Worm (Caenorhabditis elegans) whole organism, L4 larva: ENCODE measurements around the gene hpo-25.
A peak's percentile ranks its signal among the peaks of the same experiment; 100 is the strongest.

Source experiments
- D1046.2 ChIP-seq: fragments of 200-800 bp; sonication (Bioruptor generic); IDR thresholded peaks from 2 replicates; pipeline ENCODE4 v1.3.6; 2022; ENCODE audit warnings: missing genetic modification characterization, missing compliant biosample characterization
- Y48G9A.11 ChIP-seq: fragments of 200-800 bp; sonication (Bioruptor generic); IDR thresholded peaks from 2 replicates; pipeline ENCODE4 v1.3.6; 2022; ENCODE audit warnings: missing genetic modification reagents, missing genetic modification characterization, missing compliant biosample characterization
- aly-2 ChIP-seq: sonication (generic microtip); optimal IDR thresholded peaks from 2 replicates; lab custom pipeline; 2018; ENCODE audit warnings: missing biosample characterization, missing genetic modification characterization
- ama-1 ChIP-seq: fragments of 150-350 bp; optimal IDR thresholded peaks from 2 replicates; lab custom pipeline; 2014; ENCODE audit warnings: inconsistent platforms, mixed read lengths
- ceh-44 ChIP-seq: fragments of 200-800 bp; sonication (Bioruptor generic); IDR thresholded peaks from 2 replicates; pipeline ENCODE4 v1.3.6; 2022; ENCODE audit warnings: missing genetic modification reagents, missing genetic modification characterization, missing compliant biosample characterization
- daf-16 ChIP-seq, 3 experiments: sonication (generic microtip); optimal IDR thresholded peaks; 2 replicates each; lab custom pipeline; 2016 to 2017; ENCODE audit warnings: missing genetic modification characterization in 3 of 3, missing genetic modification reagents in 3 of 3, mild to moderate bottlenecking in 2 of 3, missing compliant biosample characterization in 2 of 3, missing biosample characterization in 1 of 3, moderate library complexity in 1 of 3
- daf-19 ChIP-seq: fragments of 200-800 bp; sonication (Bioruptor generic); conservative IDR thresholded peaks from 2 replicates; pipeline ENCODE4 v1.3.6; 2022; ENCODE audit warnings: missing genetic modification characterization, missing compliant biosample characterization
- daf-8 ChIP-seq: fragments of 200-800 bp; sonication (Bioruptor generic); IDR thresholded peaks from 2 replicates; pipeline ENCODE4 v1.3.6; 2022; ENCODE audit warnings: missing genetic modification characterization, missing compliant biosample characterization
- dmd-6 ChIP-seq: fragments of 200-800 bp; sonication (Bioruptor generic); IDR thresholded peaks from 2 replicates; pipeline ENCODE4 v1.3.6; 2022; ENCODE audit warnings: missing genetic modification reagents, missing genetic modification characterization, missing compliant biosample characterization
- dpl-1 ChIP-seq: fragments of 150-350 bp; optimal IDR thresholded peaks from 2 replicates; lab custom pipeline; 2014; ENCODE audit warnings: missing biosample characterization, missing genetic modification reagents, missing genetic modification characterization
- dve-1 ChIP-seq: sonication (generic microtip); optimal IDR thresholded peaks from 2 replicates; lab custom pipeline; 2017; ENCODE audit warnings: antibody characterized with exemption, mild to moderate bottlenecking, missing genetic modification characterization, missing compliant biosample characterization; ENCODE audit not compliant: insufficient read depth
- fos-1 ChIP-seq: fragments of 150-350 bp; optimal IDR thresholded peaks from 2 replicates; lab custom pipeline; 2014; ENCODE audit warnings: missing biosample characterization, missing genetic modification characterization
- hif-1 ChIP-seq, 2 experiments: sonication (generic microtip); optimal IDR thresholded peaks; 2 replicates each; lab custom pipeline; 2016 to 2017; ENCODE audit warnings: missing compliant biosample characterization in 2 of 2, missing genetic modification characterization in 2 of 2, missing genetic modification reagents in 2 of 2, missing genotype in 2 of 2, mild to moderate bottlenecking in 1 of 2
- hlh-30 ChIP-seq: sonication (generic microtip); optimal IDR thresholded peaks from 2 replicates; lab custom pipeline; 2017; ENCODE audit warnings: antibody characterized with exemption, mild to moderate bottlenecking, missing genetic modification characterization, missing compliant biosample characterization; ENCODE audit not compliant: insufficient read depth
- hmg-1.1 ChIP-seq: fragments of 200-800 bp; sonication (Bioruptor generic); IDR thresholded peaks from 2 replicates; pipeline ENCODE4 v1.3.6; 2022; ENCODE audit warnings: missing genetic modification reagents, missing genetic modification characterization, missing compliant biosample characterization
- lim-7 ChIP-seq: fragments of 200-800 bp; sonication (Bioruptor generic); IDR thresholded peaks from 2 replicates; pipeline ENCODE4 v1.3.6; 2022; ENCODE audit warnings: missing genetic modification characterization, missing compliant biosample characterization
- lin-15B ChIP-seq: fragments of 150-350 bp; sonication (generic microtip); optimal IDR thresholded peaks from 3 replicates; lab custom pipeline; 2014; ENCODE audit warnings: missing biosample characterization, missing genetic modification characterization
- lin-39 ChIP-seq: fragments of 150-350 bp; optimal IDR thresholded peaks from 2 replicates; lab custom pipeline; 2014; ENCODE audit warnings: missing biosample characterization, missing genetic modification reagents, missing genetic modification characterization
- mdl-1 ChIP-seq, 2 experiments: fragments of 150-350 bp in 1 of 2; sonication (generic microtip) in 1 of 2; optimal IDR thresholded peaks; 2 replicates each; lab custom pipeline; 2014 to 2017; ENCODE audit warnings: missing biosample characterization in 2 of 2, missing genetic modification characterization in 2 of 2
- mxl-3 ChIP-seq: fragments of 200-800 bp; sonication (Bioruptor generic); optimal IDR thresholded peaks from 2 replicates; lab custom pipeline; 2018; ENCODE audit warnings: mild to moderate bottlenecking, missing genetic modification characterization, missing compliant biosample characterization
- nhr-102 ChIP-seq: sonication (generic microtip); optimal IDR thresholded peaks from 2 replicates; lab custom pipeline; 2016; ENCODE audit warnings: mild to moderate bottlenecking, missing genetic modification characterization, moderate library complexity, missing compliant biosample characterization
- nhr-11 ChIP-seq: fragments of 150-350 bp; optimal IDR thresholded peaks from 2 replicates; lab custom pipeline; 2014; ENCODE audit warnings: missing biosample characterization, missing genetic modification characterization
- nhr-28 ChIP-seq: fragments of 150-350 bp; optimal IDR thresholded peaks from 2 replicates; lab custom pipeline; 2014; ENCODE audit warnings: missing biosample characterization, missing genetic modification characterization
- pqm-1 ChIP-seq: sonication (generic microtip); optimal IDR thresholded peaks from 2 replicates; lab custom pipeline; 2017; ENCODE audit warnings: missing biosample characterization, missing genetic modification characterization
- snpc-1.2 ChIP-seq: fragments of 200-800 bp; sonication (Bioruptor generic); IDR thresholded peaks from 2 replicates; pipeline ENCODE4 v1.3.6; 2022; ENCODE audit warnings: missing genetic modification reagents, missing genetic modification characterization, missing compliant biosample characterization
- snpc-4 ChIP-seq: fragments of 150-350 bp; optimal IDR thresholded peaks from 2 replicates; lab custom pipeline; 2014; ENCODE audit warnings: missing biosample characterization, missing genetic modification characterization
- unc-130 ChIP-seq: sonication (generic microtip); optimal IDR thresholded peaks from 2 replicates; lab custom pipeline; 2016; ENCODE audit warnings: missing genetic modification reagents, missing genetic modification characterization, missing compliant biosample characterization
- zfp-2 ChIP-seq: sonication (generic microtip); optimal IDR thresholded peaks from 2 replicates; lab custom pipeline; 2016; ENCODE audit warnings: mild to moderate bottlenecking, missing genetic modification characterization, missing compliant biosample characterization
- ztf-7 ChIP-seq: fragments of 150-350 bp; optimal IDR thresholded peaks from 2 replicates; lab custom pipeline; 2014; ENCODE audit warnings: missing biosample characterization, missing genetic modification characterization

hpo-25 gene

DNA sequence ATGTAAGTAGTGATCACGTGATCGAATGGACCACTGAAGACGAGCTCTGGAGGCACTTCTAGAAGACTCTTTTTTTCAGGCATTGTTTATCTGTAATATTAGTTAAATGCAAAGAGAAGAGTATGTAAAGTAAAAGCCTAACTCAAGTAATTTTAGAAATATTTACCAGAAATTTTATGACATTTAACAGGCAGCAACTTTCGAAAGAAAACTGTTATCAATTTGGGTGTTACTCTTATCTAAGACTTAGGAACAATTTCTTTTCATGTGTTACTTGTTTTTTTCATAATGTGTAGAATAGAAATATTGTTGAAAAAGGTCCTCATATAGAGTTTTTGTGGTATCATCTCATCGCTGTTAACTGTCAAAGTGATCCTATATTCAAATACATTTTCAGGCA lies 48.8 kb downstream of the hpo-25 start, which contains the start of the genes F42G2.5 and F42G2.7:
Gene F42G2.5, minus strand, starts transcription at position 101 of the 400 bp plus-strand sequence.
Gene F42G2.7, plus strand, starts transcription at position 270 of the 400 bp plus-strand sequence.
- no peak for TF ChIP-seq fos-1 (tag; lab: Kevin White, UChicago)
- no peak for TF ChIP-seq hmg-1.1 (GFP tag; lab: Robert Waterston, UW)
- peak; percentile 45 for TF ChIP-seq pqm-1 (tag; lab: Kevin White, UChicago)
- no peak for TF ChIP-seq lim-7
- no peak for TF ChIP-seq hif-1 (tag; optimal IDR thresholded peaks at IDR 0.05; lab: Kevin White, UChicago)
- TF ChIP-seq dpl-1 (GFP tag; lab: Kevin White, UChicago) = no peak
- no peak for TF ChIP-seq ztf-7 (tag; lab: Kevin White, UChicago)
- TF ChIP-seq nhr-28 (tag; lab: Kevin White, UChicago) = peak; percentile 32
- TF ChIP-seq nhr-102 (tag; lab: Kevin White, UChicago) = no peak
- no peak for TF ChIP-seq Y48G9A.11
- TF ChIP-seq D1046.2 (GFP tag; lab: Robert Waterston, UW) = no peak
- TF ChIP-seq unc-130 (GFP tag; lab: Kevin White, UChicago) = no peak
- no peak for TF ChIP-seq daf-16 (GFP tag; optimal IDR thresholded peaks at IDR 0.05; lab: Kevin White, UChicago)
- TF ChIP-seq daf-16 (tag; optimal IDR thresholded peaks at IDR 0.05; lab: Kevin White, UChicago) = peak; percentile 80
- TF ChIP-seq dve-1 (tag; lab: Kevin White, UChicago) = no peak
- TF ChIP-seq ceh-44 = no peak
- no peak for TF ChIP-seq snpc-4 (tag; lab: Kevin White, UChicago)
- TF ChIP-seq, all 104 proteins: peak for 3

DNA sequence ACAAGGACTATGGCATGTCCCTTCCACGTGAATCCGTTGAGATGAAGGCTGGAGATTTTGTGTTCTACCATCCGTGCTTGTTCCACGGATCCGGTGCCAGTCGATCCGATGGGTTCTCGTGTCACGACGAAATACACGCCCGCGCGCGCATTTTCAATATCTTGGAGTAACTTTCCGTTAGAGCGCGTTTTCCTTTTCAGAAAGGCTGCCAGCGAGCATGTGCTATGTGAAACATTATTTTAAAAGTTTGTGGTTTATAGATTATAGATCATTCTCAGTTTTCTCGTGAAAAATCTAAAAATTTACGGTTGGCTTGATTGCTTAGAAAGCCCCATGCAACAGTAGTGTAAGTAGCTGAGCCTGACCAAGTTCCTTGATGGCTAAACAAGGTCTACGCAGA lies 49.8 kb downstream of the hpo-25 start, which contains the start of gene fbxc-20:
Gene fbxc-20, plus strand, starts transcription at position 301 of the 400 bp plus-strand sequence.
- TF ChIP-seq aly-2 (no peak), daf-19 (GFP tag; lab: Robert Waterston, UW) (no peak), mxl-3 (GFP tag; lab: Kevin White, UChicago) (no peak), daf-16 (GFP tag; optimal IDR thresholded peaks at IDR 0.05; lab: Kevin White, UChicago) (no peak), daf-16 (tag; optimal IDR thresholded peaks at IDR 0.05; lab: Kevin White, UChicago) (no peak), dmd-6 (no peak), daf-8 (GFP tag; lab: Robert Waterston, UW) (no peak), lin-39 (tag; lab: Kevin White, UChicago) (no peak), lin-15B (tag; lab: Kevin White, UChicago) (no peak), hmg-1.1 (GFP tag; lab: Robert Waterston, UW) (no peak), ama-1 (lab: Kevin White, UChicago) (no peak), nhr-11 (no peak), mdl-1 (tag; optimal IDR thresholded peaks at IDR 0.05; lab: Kevin White, UChicago) (no peak), snpc-1.2 (GFP tag; lab: Robert Waterston, UW) (no peak), zfp-2 (tag; lab: Kevin White, UChicago) (no peak), hlh-30 (tag; lab: Kevin White, UChicago) (no peak)
